Worm (Caenorhabditis elegans) whole organism, early embryonic: Measurements from ENCODE around the gene cyd-1.

Experiments used
- ama-1 ChIP-seq: fragments of 150-350 bp; optimal IDR thresholded peaks from 2 replicates; lab custom pipeline; 2014
- ets-7 ChIP-seq: sonication (generic microtip); optimal IDR thresholded peaks from 2 replicates; lab custom pipeline; 2016; ENCODE audit warnings: missing genotype, missing genetic modification characterization, missing compliant biosample characterization

- no peak for TF ChIP-seq ama-1 (lab: Kevin White, UChicago)
- no peak for TF ChIP-seq ets-7 (tag; lab: Kevin White, UChicago)
These were observed 25.7 kb upstream of the cyd-1 start, which contains the start of the genes Y38F1A.1 and Y38F1A.2 for ce11 chrII:12954670-12955069.
